Worm (Caenorhabditis elegans) whole organism, L4 larva: ENCODE data around the gene srbc-2.

Experiments used
- F49E8.2 ChIP-seq: sonication (generic microtip); optimal IDR thresholded peaks from 2 replicates; lab custom pipeline; 2016; ENCODE audit warnings: missing compliant biosample characterization, mild to moderate bottlenecking, missing genetic modification characterization, borderline replicate concordance
- ceh-82 ChIP-seq: sonication (generic microtip); optimal IDR thresholded peaks from 2 replicates; lab custom pipeline; 2017; ENCODE audit warnings: missing biosample characterization, missing genetic modification characterization
- ces-1 ChIP-seq: fragments of 150-350 bp; sonication (generic microtip); optimal IDR thresholded peaks from 4 replicates; lab custom pipeline; 2014; ENCODE audit warnings: missing biosample characterization, missing genetic modification reagents, missing genetic modification characterization
- nhr-11 ChIP-seq: fragments of 150-350 bp; optimal IDR thresholded peaks from 2 replicates; lab custom pipeline; 2014; ENCODE audit warnings: missing biosample characterization, missing genetic modification characterization
- nhr-237 ChIP-seq: sonication (generic microtip); optimal IDR thresholded peaks from 2 replicates; lab custom pipeline; 2017; ENCODE audit warnings: missing biosample characterization, missing genetic modification characterization
- snpc-4 ChIP-seq: fragments of 150-350 bp; optimal IDR thresholded peaks from 2 replicates; lab custom pipeline; 2014; ENCODE audit warnings: missing biosample characterization, missing genetic modification characterization
- spr-1 ChIP-seq: sonication (generic microtip); optimal IDR thresholded peaks from 2 replicates; lab custom pipeline; 2016; ENCODE audit warnings: mild to moderate bottlenecking, missing genetic modification characterization, missing compliant biosample characterization
- ztf-7 ChIP-seq: fragments of 150-350 bp; optimal IDR thresholded peaks from 2 replicates; lab custom pipeline; 2014; ENCODE audit warnings: missing biosample characterization, missing genetic modification characterization

- TF ChIP-seq snpc-4 (no peak), spr-1 (tag; lab: Kevin White, UChicago) (no peak), ceh-82 (no peak), nhr-11 (tag; lab: Kevin White, UChicago) (no peak), ces-1 (GFP tag; lab: Kevin White, UChicago) (no peak), ztf-7 (tag; lab: Kevin White, UChicago) (no peak), nhr-237 (no peak), F49E8.2 (no peak)
Measured at ce11 chrV:3398314-3398713, 21.4 kb upstream of the srbc-2 start, which contains the start of gene T20D4.11.
